Worm (Caenorhabditis elegans): Measurements from ENCODE around the gene F19C7.3.

F19C7.3 gene

ce11 chrIV:4639352-4639751 lies 42.4 kb downstream of the F19C7.3 start:
- TF ChIP-seq dao-5 (tag; optimal IDR thresholded peaks at IDR 0.05) (no peak), him-1 (tag; optimal IDR thresholded peaks at IDR 0.05) (no peak), W03F9.2 (tag; optimal IDR thresholded peaks at IDR 0.05) (no peak)

DNA sequence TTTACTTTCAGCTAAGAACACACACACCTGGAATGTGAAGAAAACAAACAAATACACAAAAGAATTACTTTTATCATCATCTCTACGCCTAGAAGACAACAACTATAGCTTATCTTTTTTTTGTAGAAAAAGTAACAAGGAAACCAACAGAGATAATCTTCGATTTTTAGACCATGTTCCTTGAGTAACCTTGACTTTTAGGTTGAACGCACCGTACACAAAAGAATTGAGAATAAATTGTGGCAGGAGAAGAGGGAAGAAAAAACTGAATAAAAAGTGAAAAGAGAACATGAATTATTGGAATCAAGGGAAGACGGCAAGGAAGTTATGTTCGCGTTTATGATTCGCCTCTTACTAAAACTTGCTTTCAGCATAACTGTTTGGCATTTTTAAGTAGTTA lies 44.0 kb downstream of the F19C7.3 start:
- TF ChIP-seq dao-5 (tag; optimal IDR thresholded peaks at IDR 0.05) (no peak), W03F9.2 (tag; optimal IDR thresholded peaks at IDR 0.05) (no peak), him-1 (tag; optimal IDR thresholded peaks at IDR 0.05) (no peak)

DNA sequence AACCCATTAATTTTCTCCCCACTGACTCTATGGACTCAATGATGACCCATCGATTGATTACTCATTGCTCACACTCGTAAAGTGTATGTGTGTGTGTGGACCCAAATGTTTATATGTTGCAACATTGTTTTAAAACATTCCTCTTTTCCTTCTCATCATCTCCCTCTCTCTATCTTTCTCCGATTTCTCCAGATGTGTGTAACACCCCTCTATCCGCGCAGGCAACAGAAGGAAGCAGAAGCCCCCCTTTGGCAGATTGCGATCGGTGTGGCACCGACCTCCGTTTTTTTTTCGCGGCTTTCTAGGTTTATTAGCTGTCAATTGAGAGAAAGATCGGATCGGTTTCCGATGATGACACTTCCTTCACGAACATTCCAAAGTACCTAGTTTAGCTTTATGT lies 46.7 kb downstream of the F19C7.3 start:
- TF ChIP-seq him-1 (tag; optimal IDR thresholded peaks at IDR 0.05) = no peak
- TF ChIP-seq W03F9.2 (tag; optimal IDR thresholded peaks at IDR 0.05) = no peak
- no peak for TF ChIP-seq dao-5 (tag; optimal IDR thresholded peaks at IDR 0.05)

DNA sequence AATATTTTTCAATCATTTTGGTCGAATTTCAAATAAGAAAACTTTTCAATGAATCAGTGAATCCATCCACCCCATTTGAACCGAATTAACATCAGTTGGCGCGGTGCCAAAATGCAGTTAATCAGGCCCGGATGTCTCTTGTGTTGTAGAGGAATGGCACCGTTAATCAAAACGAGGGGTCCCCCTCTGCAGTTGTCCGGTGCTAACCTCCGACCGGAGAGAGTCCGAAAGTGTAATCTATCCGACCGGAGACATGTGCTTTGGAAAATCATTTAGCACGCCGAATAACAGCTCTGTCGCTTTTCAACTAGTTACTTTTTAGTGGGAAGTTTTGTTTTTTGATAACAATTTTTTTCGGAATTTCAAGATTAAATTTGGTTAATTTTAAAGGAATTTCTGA lies 48.3 kb downstream of the F19C7.3 start:
- TF ChIP-seq W03F9.2 (tag; optimal IDR thresholded peaks at IDR 0.05) = no peak
- no peak for TF ChIP-seq him-1 (tag; optimal IDR thresholded peaks at IDR 0.05)
- no peak for TF ChIP-seq dao-5 (tag; optimal IDR thresholded peaks at IDR 0.05)

DNA sequence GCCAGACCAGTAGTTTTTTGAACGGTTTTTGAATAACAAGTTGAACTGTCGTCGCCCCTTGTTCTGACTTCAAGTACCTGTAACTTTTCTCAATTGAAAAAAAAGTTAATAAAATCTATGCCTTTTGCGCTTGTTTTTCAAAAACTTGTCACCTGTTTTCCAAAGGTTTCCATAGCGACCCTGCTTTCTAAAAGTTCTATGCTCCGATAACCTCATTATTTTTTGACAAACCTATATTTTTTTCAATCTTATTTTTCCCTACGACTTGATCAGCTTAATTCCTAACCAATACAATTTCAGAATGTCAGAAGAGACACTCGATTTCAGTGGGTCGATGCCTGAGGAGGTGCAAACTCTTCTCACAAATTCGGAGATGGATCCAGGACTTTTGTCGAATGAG lies 50.5 kb downstream of the F19C7.3 start, which contains the start of gene F29B9.8:
TSS of gene F29B9.8 (plus strand) at position 301 of the 400 bp plus-strand sequence.
- TF ChIP-seq him-1 (tag; optimal IDR thresholded peaks at IDR 0.05) (no peak), dao-5 (tag; optimal IDR thresholded peaks at IDR 0.05) (no peak), W03F9.2 (tag; optimal IDR thresholded peaks at IDR 0.05) (no peak)
